Fruit fly (Drosophila melanogaster) whole organism, embryonic: ENCODE data around the gene nonA.

Experiments used
- CG4328 ChIP-seq: fragments of 200-800 bp; sonication (Bioruptor generic); optimal IDR thresholded peaks from 3 replicates; lab custom pipeline; 2017; ENCODE audit warnings: missing biosample characterization, missing genetic modification reagents, missing genetic modification characterization
- CTCF ChIP-seq: fragments of 200-800 bp; sonication (Bioruptor generic); optimal IDR thresholded peaks from 2 replicates; lab custom pipeline; 2017; ENCODE audit warnings: missing biosample characterization, mild to moderate bottlenecking, missing genetic modification characterization, moderate library complexity
- abd-A ChIP-seq: fragments of 200-800 bp; sonication (Bioruptor generic); optimal IDR thresholded peaks from 3 replicates; lab custom pipeline; 2019; ENCODE audit warnings: missing biosample characterization, mild to moderate bottlenecking, missing genetic modification characterization, moderate library complexity
- ase ChIP-seq: fragments of 200-800 bp; sonication (Bioruptor generic); IDR thresholded peaks from 3 replicates; pipeline ENCODE4 v1.3.6; 2022; ENCODE audit warnings: missing biosample characterization, missing genetic modification characterization
- bbx ChIP-seq: fragments of 200-800 bp; sonication (Bioruptor generic); IDR thresholded peaks from 2 replicates; pipeline ENCODE4 v1.3.6; 2022; ENCODE audit warnings: missing biosample characterization, missing genetic modification characterization; ENCODE audit not compliant: partially characterized antibody
- pfk ChIP-seq: fragments of 200-800 bp; sonication (Bioruptor generic); optimal IDR thresholded peaks from 2 replicates; lab custom pipeline; 2018; ENCODE audit warnings: missing biosample characterization, mild to moderate bottlenecking, missing genetic modification characterization, moderate library complexity
- pnt ChIP-seq: fragments of 200-800 bp; sonication (Bioruptor generic); optimal IDR thresholded peaks from 3 replicates; lab custom pipeline; 2016; ENCODE audit warnings: missing biosample characterization, missing genetic modification characterization
- sisA ChIP-seq: fragments of 200-800 bp; sonication (Bioruptor generic); IDR thresholded peaks from 2 replicates; pipeline ENCODE4 v1.3.6; 2022; ENCODE audit warnings: missing biosample characterization, missing genetic modification characterization
- wor ChIP-seq: fragments of 200-800 bp; sonication (Bioruptor generic); IDR thresholded peaks from 2 replicates; pipeline ENCODE4 v1.3.6; 2022; ENCODE audit warnings: missing biosample characterization, missing genetic modification characterization

dm6 chrX:16321037-16321436 is 40.3 kb upstream of the nonA start:
- TF ChIP-seq bbx: peak; percentile 42; the same call in 1 of the 2 replicates
- no peak for TF ChIP-seq wor
- no peak for TF ChIP-seq CG4328
- TF ChIP-seq CTCF: no peak
- TF ChIP-seq pnt (GFP tag; lab: Kevin White, UChicago): no peak
- TF ChIP-seq abd-A (tag; lab: Kevin White, UChicago): no peak
- peak; percentile 75 for TF ChIP-seq pfk (GFP tag; lab: Kevin White, UChicago)
- TF ChIP-seq ase: no peak
- TF ChIP-seq sisA (GFP tag; lab: Robert Waterston, UW): no peak
